Worm (Caenorhabditis elegans) whole organism, L1 larva: Measurements from ENCODE around the gene cyp-33C11.

Experiments
- C04F5.9 ChIP-seq: sonication (generic microtip); optimal IDR thresholded peaks from 2 replicates; lab custom pipeline; 2016; ENCODE audit warnings: missing genetic modification characterization, missing compliant biosample characterization
- C34B4.2 ChIP-seq: sonication (generic microtip); optimal IDR thresholded peaks from 2 replicates; lab custom pipeline; 2017; ENCODE audit warnings: mild to moderate bottlenecking, missing genetic modification characterization, missing compliant biosample characterization
- alr-1 ChIP-seq: fragments of 200-800 bp; sonication (Bioruptor generic); optimal IDR thresholded peaks from 2 replicates; lab custom pipeline; 2018; ENCODE audit warnings: borderline replicate concordance, mild to moderate bottlenecking, missing genetic modification characterization, missing compliant biosample characterization
- aly-2 ChIP-seq: fragments of 150-350 bp; optimal IDR thresholded peaks from 2 replicates; lab custom pipeline; 2014; ENCODE audit warnings: missing biosample characterization, missing genetic modification characterization
- ama-1 ChIP-seq: fragments of 150-350 bp; optimal IDR thresholded peaks from 2 replicates; lab custom pipeline; 2014
- blmp-1 ChIP-seq: fragments of 150-350 bp; optimal IDR thresholded peaks from 2 replicates; lab custom pipeline; 2014; ENCODE audit warnings: missing biosample characterization, missing genetic modification characterization
- ceh-63 ChIP-seq: fragments of 200-800 bp; sonication (Bioruptor generic); optimal IDR thresholded peaks from 2 replicates; lab custom pipeline; 2018; ENCODE audit warnings: mild to moderate bottlenecking, missing genetic modification characterization, missing compliant biosample characterization
- ces-1 ChIP-seq: fragments of 150-350 bp; optimal IDR thresholded peaks from 2 replicates; lab custom pipeline; 2014; ENCODE audit warnings: missing biosample characterization, missing genetic modification reagents, missing genetic modification characterization
- dsc-1 ChIP-seq: sonication (generic microtip); optimal IDR thresholded peaks from 2 replicates; lab custom pipeline; 2016; ENCODE audit warnings: mild to moderate bottlenecking, missing genetic modification characterization, missing compliant biosample characterization
- efl-3 ChIP-seq: fragments of 200-800 bp; sonication (Bioruptor generic); optimal IDR thresholded peaks from 2 replicates; lab custom pipeline; 2018; ENCODE audit warnings: mild to moderate bottlenecking, missing genetic modification characterization, missing compliant biosample characterization
- elt-2 ChIP-seq: sonication (generic microtip); optimal IDR thresholded peaks from 2 replicates; lab custom pipeline; 2016; ENCODE audit warnings: missing genetic modification characterization, mild to moderate bottlenecking, inconsistent platforms, missing compliant biosample characterization, missing genetic modification reagents
- elt-3 ChIP-seq, 6 experiments: fragments of 150-350 bp in 1 of 6; sonication (generic microtip); optimal IDR thresholded peaks; 2 replicates each; lab custom pipeline; 2017 to 2018; ENCODE audit warnings: missing biosample characterization in 6 of 6, missing genetic modification characterization in 6 of 6, inconsistent platforms in 1 of 6
- fkh-8 ChIP-seq: sonication (generic microtip); optimal IDR thresholded peaks from 2 replicates; lab custom pipeline; 2016; ENCODE audit warnings: mild to moderate bottlenecking, missing genetic modification characterization, missing compliant biosample characterization
- fos-1 ChIP-seq: fragments of 150-350 bp; optimal IDR thresholded peaks from 2 replicates; lab custom pipeline; 2014; ENCODE audit warnings: missing biosample characterization, missing genetic modification characterization
- hlh-17 ChIP-seq: fragments of 200-800 bp; sonication (Bioruptor generic); optimal IDR thresholded peaks from 2 replicates; lab custom pipeline; 2018; ENCODE audit warnings: missing genetic modification characterization, mild to moderate bottlenecking, missing compliant biosample characterization, moderate library complexity, borderline replicate concordance
- hlh-4 ChIP-seq: sonication (generic microtip); optimal IDR thresholded peaks from 2 replicates; lab custom pipeline; 2016; ENCODE audit warnings: mild to moderate bottlenecking, missing genetic modification characterization, missing compliant biosample characterization
- hpl-2 ChIP-seq: fragments of 150-350 bp; optimal IDR thresholded peaks from 2 replicates; lab custom pipeline; 2014; ENCODE audit warnings: missing biosample characterization, missing genetic modification reagents, missing genetic modification characterization
- irx-1 ChIP-seq: sonication (generic microtip); optimal IDR thresholded peaks from 2 replicates; lab custom pipeline; 2016; ENCODE audit warnings: missing genetic modification characterization, missing compliant biosample characterization
- isw-1 ChIP-seq: fragments of 200-800 bp; sonication (Bioruptor generic); IDR thresholded peaks from 2 replicates; pipeline ENCODE4 v1.3.6; 2022; ENCODE audit warnings: missing genetic modification characterization, missing compliant biosample characterization
- jun-1 ChIP-seq: fragments of 150-350 bp; optimal IDR thresholded peaks from 2 replicates; lab custom pipeline; 2014; ENCODE audit warnings: missing biosample characterization, missing genetic modification reagents, missing genetic modification characterization
- lin-13 ChIP-seq: fragments of 150-350 bp; optimal IDR thresholded peaks from 2 replicates; lab custom pipeline; 2014; ENCODE audit warnings: missing biosample characterization, missing genetic modification reagents, missing genetic modification characterization
- lin-14 ChIP-seq: fragments of 200-800 bp; sonication (Bioruptor generic); optimal IDR thresholded peaks from 2 replicates; lab custom pipeline; 2018; ENCODE audit warnings: mild to moderate bottlenecking, missing genetic modification characterization, moderate library complexity, missing compliant biosample characterization
- lin-35 ChIP-seq, 2 experiments: fragments of 150-350 bp; optimal IDR thresholded peaks; 2 replicates each; lab custom pipeline; 2014; ENCODE audit warnings: missing biosample characterization in 2 of 2, missing genetic modification characterization in 2 of 2, missing genetic modification reagents in 2 of 2
- lin-39 ChIP-seq: fragments of 150-350 bp; optimal IDR thresholded peaks from 2 replicates; lab custom pipeline; 2014; ENCODE audit warnings: missing biosample characterization, missing genetic modification reagents, missing genetic modification characterization
- lsy-2 ChIP-seq, 2 experiments: fragments of 150-350 bp; optimal IDR thresholded peaks; 2 replicates each; lab custom pipeline; 2014; ENCODE audit warnings: missing biosample characterization in 2 of 2, missing genetic modification characterization in 2 of 2
- mab-9 ChIP-seq: fragments of 200-800 bp; sonication (Bioruptor generic); IDR thresholded peaks from 2 replicates; pipeline ENCODE4 v1.3.6; 2022; ENCODE audit warnings: missing genetic modification reagents, missing genetic modification characterization, missing compliant biosample characterization
- mdl-1 ChIP-seq, 2 experiments: fragments of 150-350 bp; optimal IDR thresholded peaks; 2 replicates each; lab custom pipeline; 2014 to 2017; ENCODE audit warnings: missing biosample characterization in 2 of 2, missing genetic modification characterization in 2 of 2, inconsistent platforms in 1 of 2
- mep-1 ChIP-seq: fragments of 150-350 bp; optimal IDR thresholded peaks from 2 replicates; lab custom pipeline; 2014; ENCODE audit warnings: missing biosample characterization, missing genetic modification characterization
- nhr-11 ChIP-seq: fragments of 150-350 bp; optimal IDR thresholded peaks from 2 replicates; lab custom pipeline; 2014; ENCODE audit warnings: missing biosample characterization, missing genetic modification characterization
- nhr-12 ChIP-seq: sonication (generic microtip); optimal IDR thresholded peaks from 2 replicates; lab custom pipeline; 2017; ENCODE audit warnings: missing biosample characterization, missing genetic modification characterization
- nhr-19 ChIP-seq: fragments of 200-800 bp; sonication (Bioruptor generic); conservative IDR thresholded peaks from 2 replicates; pipeline ENCODE4 v1.3.6; 2022; ENCODE audit warnings: missing genetic modification characterization, missing compliant biosample characterization
- nhr-20 ChIP-seq: sonication (generic microtip); optimal IDR thresholded peaks from 2 replicates; lab custom pipeline; 2016; ENCODE audit warnings: mild to moderate bottlenecking, missing genetic modification characterization, missing compliant biosample characterization
- nhr-28 ChIP-seq: fragments of 150-350 bp; optimal IDR thresholded peaks from 2 replicates; lab custom pipeline; 2014; ENCODE audit warnings: missing biosample characterization, missing genetic modification characterization
- nhr-71 ChIP-seq: sonication (generic microtip); optimal IDR thresholded peaks from 2 replicates; lab custom pipeline; 2016; ENCODE audit warnings: mild to moderate bottlenecking, missing genetic modification characterization, moderate library complexity, missing compliant biosample characterization
- nhr-77 ChIP-seq: fragments of 150-350 bp; optimal IDR thresholded peaks from 2 replicates; lab custom pipeline; 2014; ENCODE audit warnings: missing biosample characterization, missing genetic modification characterization
- nhr-85 ChIP-seq: sonication (generic microtip); peaks from one replicate; lab custom pipeline; 2016; ENCODE audit warnings: missing genetic modification characterization, inconsistent platforms, missing compliant biosample characterization
- nhr-90 ChIP-seq: sonication (generic microtip); optimal IDR thresholded peaks from 2 replicates; lab custom pipeline; 2016; ENCODE audit warnings: mild to moderate bottlenecking, missing genetic modification characterization, missing compliant biosample characterization; ENCODE audit not compliant: poor library complexity
- pag-3 ChIP-seq: sonication (generic microtip); optimal IDR thresholded peaks from 2 replicates; lab custom pipeline; 2017; ENCODE audit warnings: missing genetic modification characterization, mild to moderate bottlenecking, missing compliant biosample characterization, antibody characterized with exemption, borderline replicate concordance; ENCODE audit not compliant: insufficient read depth
- rnt-1 ChIP-seq: sonication (generic microtip); optimal IDR thresholded peaks from 2 replicates; lab custom pipeline; 2016; ENCODE audit warnings: mild to moderate bottlenecking, missing genetic modification characterization, moderate library complexity, missing compliant biosample characterization
- snu-23 ChIP-seq: sonication (generic microtip); optimal IDR thresholded peaks from 2 replicates; lab custom pipeline; 2016; ENCODE audit warnings: missing genetic modification characterization, missing compliant biosample characterization
- sox-4 ChIP-seq: sonication (generic microtip); optimal IDR thresholded peaks from 2 replicates; lab custom pipeline; 2016; ENCODE audit warnings: missing genetic modification characterization, missing compliant biosample characterization
- sup-37 ChIP-seq: fragments of 200-800 bp; sonication (Bioruptor generic); optimal IDR thresholded peaks from 2 replicates; lab custom pipeline; 2018; ENCODE audit warnings: mild to moderate bottlenecking, missing genetic modification characterization, missing compliant biosample characterization
- swsn-7 ChIP-seq: sonication (generic microtip); optimal IDR thresholded peaks from 2 replicates; lab custom pipeline; 2016; ENCODE audit warnings: missing genetic modification characterization, missing compliant biosample characterization
- tbx-2 ChIP-seq: sonication (generic microtip); optimal IDR thresholded peaks from 2 replicates; lab custom pipeline; 2016; ENCODE audit warnings: missing genetic modification characterization, missing compliant biosample characterization
- unc-130 ChIP-seq: fragments of 150-350 bp; optimal IDR thresholded peaks from 2 replicates; lab custom pipeline; 2017; ENCODE audit warnings: missing biosample characterization, missing genetic modification characterization, inconsistent platforms
- unc-62 ChIP-seq: fragments of 150-350 bp; optimal IDR thresholded peaks from 2 replicates; lab custom pipeline; 2014; ENCODE audit warnings: missing biosample characterization, missing genetic modification reagents, missing genetic modification characterization
- xbp-1 ChIP-seq: sonication (generic microtip); optimal IDR thresholded peaks from 2 replicates; lab custom pipeline; 2016; ENCODE audit warnings: missing genetic modification characterization, missing compliant biosample characterization
- zip-4 ChIP-seq: fragments of 200-800 bp; sonication (Bioruptor generic); optimal IDR thresholded peaks from 2 replicates; lab custom pipeline; 2018; ENCODE audit warnings: mild to moderate bottlenecking, missing genetic modification characterization, moderate library complexity, missing compliant biosample characterization
- ztf-11 ChIP-seq, 2 experiments: sonication (generic microtip); optimal IDR thresholded peaks; 2 replicates each; lab custom pipeline; 2016 to 2017; ENCODE audit warnings: missing genetic modification characterization in 2 of 2, missing biosample characterization in 1 of 2, missing compliant biosample characterization in 1 of 2
- ztf-4 ChIP-seq: fragments of 150-350 bp; optimal IDR thresholded peaks from 2 replicates; lab custom pipeline; 2014; ENCODE audit warnings: missing biosample characterization, missing genetic modification characterization

cyp-33C11 gene

ce11 chrV:727484-728351 is 14.9 kb upstream of the cyp-33C11 start, which contains the start of the genes icl-1 and srh-2:
Gene icl-1, minus strand, starts transcription at chrV:728004.
Gene srh-2, plus strand, starts transcription at chrV:728301.
- TF ChIP-seq jun-1 (tag; lab: Kevin White, UChicago) (peak; percentile 15), pag-3 (peak; percentile 41), nhr-20 (tag; lab: Kevin White, UChicago) (peak; percentile 85), C04F5.9 (peak; percentile 49), hlh-4 (tag; lab: Kevin White, UChicago) (no peak), elt-3 (tag; optimal IDR thresholded peaks at IDR 0.05; lab: Kevin White, UChicago) (peak in 2 of 6 experiments; percentile 29 to 80), isw-1 (GFP tag; lab: Robert Waterston, UW) (no peak), unc-130 (peak; percentile 74), blmp-1 (tag; lab: Kevin White, UChicago) (peak; percentile 17), zip-4 (peak; percentile 51), lsy-2 (tag; optimal IDR thresholded peaks at IDR 0.05; lab: Kevin White, UChicago) (peak; percentile 31 to 55), nhr-12 (tag; lab: Kevin White, UChicago) (no peak), nhr-28 (tag; lab: Kevin White, UChicago) (no peak), ceh-63 (GFP tag; lab: Kevin White, UChicago) (peak; percentile 54), ztf-4 (tag; lab: Kevin White, UChicago) (peak; percentile 14), sox-4 (tag; lab: Kevin White, UChicago) (peak; percentile 32), lin-13 (peak; percentile 38), nhr-19 (GFP tag; lab: Robert Waterston, UW) (peak; percentile 93), nhr-85 (tag; lab: Kevin White, UChicago) (peak; percentile 92), sup-37 (peak; percentile 59), swsn-7 (tag; lab: Kevin White, UChicago) (peak; percentile 68), mab-9 (0 out of 2 replicates have a peak, but pooled peaks have one; percentile 13), tbx-2 (tag; lab: Kevin White, UChicago) (peak; percentile 73), unc-62 (no peak), nhr-11 (tag; lab: Kevin White, UChicago) (no peak), nhr-71 (tag; lab: Kevin White, UChicago) (peak; percentile 95), lin-39 (tag; lab: Kevin White, UChicago) (peak; percentile 46), ces-1 (GFP tag; lab: Kevin White, UChicago) (no peak), elt-2 (peak; percentile 67), nhr-77 (tag; lab: Kevin White, UChicago) (peak; percentile 29), hpl-2 (GFP tag; lab: Kevin White, UChicago) (no peak), alr-1 (tag; lab: Kevin White, UChicago) (no peak), xbp-1 (tag; lab: Kevin White, UChicago) (peak; percentile 45), ama-1 (lab: Kevin White, UChicago) (peak; percentile 89), hlh-17 (GFP tag; lab: Kevin White, UChicago) (peak; percentile 41), dsc-1 (tag; lab: Kevin White, UChicago) (no peak), ztf-11 (tag; optimal IDR thresholded peaks at IDR 0.05; lab: Kevin White, UChicago) (peak in 1 of 2 experiments; percentile 27), mdl-1 (tag; optimal IDR thresholded peaks at IDR 0.05; lab: Kevin White, UChicago) (peak in 1 of 2 experiments; percentile 85), lin-35 (GFP tag; optimal IDR thresholded peaks at IDR 0.05; lab: Kevin White, UChicago) (peak in 1 of 2 experiments; percentile 75), nhr-90 (tag; lab: Kevin White, UChicago) (peak; percentile 76), fos-1 (tag; lab: Kevin White, UChicago) (peak; percentile 23), rnt-1 (peak; percentile 88), aly-2 (tag; lab: Kevin White, UChicago) (no peak), mep-1 (tag; lab: Kevin White, UChicago) (peak; percentile 59), C34B4.2 (no peak), lin-14 (GFP tag; lab: Kevin White, UChicago) (peak; percentile 92), efl-3 (GFP tag; lab: Kevin White, UChicago) (no peak), snu-23 (GFP tag; lab: Kevin White, UChicago) (peak; percentile 82), fkh-8 (tag; lab: Kevin White, UChicago) (no peak), irx-1 (tag; lab: Kevin White, UChicago) (peak; percentile 14)
